Worm (Caenorhabditis elegans): ENCODE measurements around the gene mma-1.

mma-1 gene

ce11 chrV:12637764-12638502, 41.8 kb upstream of the mma-1 start (continued):
- TF ChIP-seq nhr-111 (GFP tag; optimal IDR thresholded peaks at IDR 0.05) (no peak), nhr-42 (GFP tag; IDR thresholded peaks at IDR 0.05) (no peak), ceh-62 (tag; optimal IDR thresholded peaks at IDR 0.05) (no peak), saeg-2 (GFP tag; IDR thresholded peaks at IDR 0.05) (no peak; the same call in 1 of the 2 replicates), F26F4.8 (GFP tag; conservative IDR thresholded peaks at IDR 0.05) (no peak), dmd-6 (GFP tag; IDR thresholded peaks at IDR 0.05) (peak; percentile 50), F10B5.3 (tag; optimal IDR thresholded peaks at IDR 0.05) (no peak), sdz-12 (GFP tag; optimal IDR thresholded peaks at IDR 0.05) (no peak), nhr-10 (tag; optimal IDR thresholded peaks at IDR 0.05) (no peak), nhr-76 (tag; optimal IDR thresholded peaks at IDR 0.05) (no peak), ZK337.2 (GFP tag; IDR thresholded peaks at IDR 0.05) (no peak), Y48G9A.11 (GFP tag; IDR thresholded peaks at IDR 0.05) (no peak), madf-9 (GFP tag; conservative IDR thresholded peaks at IDR 0.05) (no peak), nhr-6 (tag; optimal IDR thresholded peaks at IDR 0.05) (peak; percentile 71), hlh-11 (tag; optimal IDR thresholded peaks at IDR 0.05) (peak; percentile 74), F44E2.7 (GFP tag; IDR thresholded peaks at IDR 0.05) (no peak), php-3 (GFP tag; IDR thresholded peaks at IDR 0.05) (peak; percentile 56; the same call in 1 of the 2 replicates), skn-1 (tag; optimal IDR thresholded peaks at IDR 0.05) (no peak), madf-5 (GFP tag; IDR thresholded peaks at IDR 0.05) (no peak), spr-3 (GFP tag; optimal IDR thresholded peaks at IDR 0.05) (no peak), mes-2 (tag; optimal IDR thresholded peaks at IDR 0.05; ENCODE audit: poor library complexity, severe bottlenecking) (no peak), vab-7 (GFP tag; IDR thresholded peaks at IDR 0.05) (no peak), jun-1 (tag; optimal IDR thresholded peaks at IDR 0.05) (no peak), hif-1 (tag; optimal IDR thresholded peaks at IDR 0.05) (no peak), duxl-1 (tag; optimal IDR thresholded peaks at IDR 0.05; ENCODE audit: poor library complexity) (no peak), T26A8.4 (GFP tag; IDR thresholded peaks at IDR 0.05) (no peak), lin-38 (GFP tag; IDR thresholded peaks at IDR 0.05) (no peak), cey-2 (tag; optimal IDR thresholded peaks at IDR 0.05; ENCODE audit: borderline replicate concordance, insufficient read depth) (no peak), zip-2 (tag; optimal IDR thresholded peaks at IDR 0.05) (no peak), daf-19 (GFP tag; conservative IDR thresholded peaks at IDR 0.05) (no peak), lir-3 (tag; optimal IDR thresholded peaks at IDR 0.05) (no peak), attf-4 (tag; optimal IDR thresholded peaks at IDR 0.05) (no peak), ceh-82 (tag; optimal IDR thresholded peaks at IDR 0.05) (no peak), hlh-30 (tag; optimal IDR thresholded peaks at IDR 0.05; ENCODE audit: insufficient read depth) (peak; percentile 70), aha-1 (tag) (peak; percentile 65), ceh-20 (GFP tag; IDR thresholded peaks at IDR 0.05) (no peak), dpl-1 (GFP tag; optimal IDR thresholded peaks at IDR 0.05) (no peak), nhr-28 (tag; optimal IDR thresholded peaks at IDR 0.05) (peak; percentile 30), aly-2 (tag; optimal IDR thresholded peaks at IDR 0.05) (no peak), Y5F2A.4 (GFP tag; optimal IDR thresholded peaks at IDR 0.05) (no peak), lin-1 (GFP tag; IDR thresholded peaks at IDR 0.05) (no peak), pqm-1 (tag; optimal IDR thresholded peaks at IDR 0.05) (peak; percentile 83), spr-1 (tag; optimal IDR thresholded peaks at IDR 0.05) (no peak), F49E8.2 (tag; optimal IDR thresholded peaks at IDR 0.05; ENCODE audit: borderline replicate concordance) (no peak), T20F7.1 (GFP tag; optimal IDR thresholded peaks at IDR 0.05) (no peak), unc-39 (tag; optimal IDR thresholded peaks at IDR 0.05) (no peak), egl-43 (GFP tag; IDR thresholded peaks at IDR 0.05) (no peak), fos-1 (tag; optimal IDR thresholded peaks at IDR 0.05) (no peak), ceh-28 (tag; optimal IDR thresholded peaks at IDR 0.05) (no peak), zip-11 (GFP tag; IDR thresholded peaks at IDR 0.05) (no peak), nhr-41 (GFP tag; IDR thresholded peaks at IDR 0.05) (no peak)

All from whole organism, L4 larva.